Worm (Caenorhabditis elegans) whole organism, L4 larva: ENCODE results near the gene T05H4.3.

Experiments used
- F10B5.3 ChIP-seq: sonication (generic microtip); optimal IDR thresholded peaks from 2 replicates; lab custom pipeline; 2016; ENCODE audit warnings: mild to moderate bottlenecking, missing genetic modification characterization, missing compliant biosample characterization
- F26F4.8 ChIP-seq: fragments of 200-800 bp; sonication (Bioruptor generic); conservative IDR thresholded peaks from 2 replicates; pipeline ENCODE4 v1.3.6; 2022; ENCODE audit warnings: missing genetic modification characterization, missing compliant biosample characterization
- F37D6.2 ChIP-seq: sonication (generic microtip); optimal IDR thresholded peaks from 2 replicates; lab custom pipeline; 2016; ENCODE audit warnings: mild to moderate bottlenecking, missing genetic modification characterization, missing compliant biosample characterization
- R02D3.7 ChIP-seq: fragments of 150-350 bp; sonication (generic microtip); optimal IDR thresholded peaks from 3 replicates; lab custom pipeline; 2014; ENCODE audit warnings: missing biosample characterization, missing genetic modification characterization
- T20F7.1 ChIP-seq: fragments of 200-800 bp; sonication (Bioruptor generic); optimal IDR thresholded peaks from 2 replicates; lab custom pipeline; 2018; ENCODE audit warnings: mild to moderate bottlenecking, missing genetic modification characterization, missing compliant biosample characterization
- ZK546.5 ChIP-seq, 2 experiments: sonication (generic microtip); optimal IDR thresholded peaks; 2 replicates each; lab custom pipeline; 2017; ENCODE audit warnings: missing biosample characterization in 2 of 2, missing genetic modification characterization in 2 of 2
- ama-1 ChIP-seq: fragments of 150-350 bp; optimal IDR thresholded peaks from 2 replicates; lab custom pipeline; 2014; ENCODE audit warnings: inconsistent platforms, mixed read lengths
- attf-4 ChIP-seq: sonication (generic microtip); optimal IDR thresholded peaks from 3 replicates; lab custom pipeline; 2017; ENCODE audit warnings: missing biosample characterization, missing genetic modification characterization
- ceh-20 ChIP-seq: fragments of 200-800 bp; sonication (Bioruptor generic); IDR thresholded peaks from 2 replicates; pipeline ENCODE4 v1.3.6; 2022; ENCODE audit warnings: missing genetic modification reagents, missing genetic modification characterization, missing compliant biosample characterization
- ceh-44 ChIP-seq: fragments of 200-800 bp; sonication (Bioruptor generic); IDR thresholded peaks from 2 replicates; pipeline ENCODE4 v1.3.6; 2022; ENCODE audit warnings: missing genetic modification reagents, missing genetic modification characterization, missing compliant biosample characterization
- ceh-82 ChIP-seq: sonication (generic microtip); optimal IDR thresholded peaks from 2 replicates; lab custom pipeline; 2017; ENCODE audit warnings: missing biosample characterization, missing genetic modification characterization
- daf-12 ChIP-seq: fragments of 150-350 bp; optimal IDR thresholded peaks from 2 replicates; lab custom pipeline; 2014; ENCODE audit warnings: missing biosample characterization, missing genetic modification reagents, missing genetic modification characterization
- daf-16 ChIP-seq, 3 experiments: sonication (generic microtip); optimal IDR thresholded peaks; 2 replicates each; lab custom pipeline; 2016 to 2017; ENCODE audit warnings: missing genetic modification characterization in 3 of 3, missing genetic modification reagents in 3 of 3, mild to moderate bottlenecking in 2 of 3, missing compliant biosample characterization in 2 of 3, missing biosample characterization in 1 of 3, moderate library complexity in 1 of 3
- dmd-6 ChIP-seq: fragments of 200-800 bp; sonication (Bioruptor generic); IDR thresholded peaks from 2 replicates; pipeline ENCODE4 v1.3.6; 2022; ENCODE audit warnings: missing genetic modification reagents, missing genetic modification characterization, missing compliant biosample characterization
- duxl-1 ChIP-seq: sonication (generic microtip); optimal IDR thresholded peaks from 2 replicates; lab custom pipeline; 2016; ENCODE audit warnings: mild to moderate bottlenecking, missing genetic modification characterization, moderate library complexity, missing compliant biosample characterization; ENCODE audit not compliant: poor library complexity
- dve-1 ChIP-seq: sonication (generic microtip); optimal IDR thresholded peaks from 2 replicates; lab custom pipeline; 2017; ENCODE audit warnings: antibody characterized with exemption, mild to moderate bottlenecking, missing genetic modification characterization, missing compliant biosample characterization; ENCODE audit not compliant: insufficient read depth
- gei-8 ChIP-seq: fragments of 200-800 bp; sonication (Bioruptor generic); optimal IDR thresholded peaks from 2 replicates; lab custom pipeline; 2018; ENCODE audit warnings: mild to moderate bottlenecking, missing genetic modification characterization, missing compliant biosample characterization
- hlh-11 ChIP-seq: fragments of 200-800 bp; sonication (Bioruptor generic); optimal IDR thresholded peaks from 2 replicates; lab custom pipeline; 2018; ENCODE audit warnings: mild to moderate bottlenecking, missing genetic modification characterization, missing compliant biosample characterization
- hlh-30 ChIP-seq: sonication (generic microtip); optimal IDR thresholded peaks from 2 replicates; lab custom pipeline; 2017; ENCODE audit warnings: antibody characterized with exemption, mild to moderate bottlenecking, missing genetic modification characterization, missing compliant biosample characterization; ENCODE audit not compliant: insufficient read depth
- hmg-1.1 ChIP-seq: fragments of 200-800 bp; sonication (Bioruptor generic); IDR thresholded peaks from 2 replicates; pipeline ENCODE4 v1.3.6; 2022; ENCODE audit warnings: missing genetic modification reagents, missing genetic modification characterization, missing compliant biosample characterization
- lim-7 ChIP-seq: fragments of 200-800 bp; sonication (Bioruptor generic); IDR thresholded peaks from 2 replicates; pipeline ENCODE4 v1.3.6; 2022; ENCODE audit warnings: missing genetic modification characterization, missing compliant biosample characterization
- lin-15B ChIP-seq: fragments of 150-350 bp; sonication (generic microtip); optimal IDR thresholded peaks from 3 replicates; lab custom pipeline; 2014; ENCODE audit warnings: missing biosample characterization, missing genetic modification characterization
- lin-39 ChIP-seq: fragments of 150-350 bp; optimal IDR thresholded peaks from 2 replicates; lab custom pipeline; 2014; ENCODE audit warnings: missing biosample characterization, missing genetic modification reagents, missing genetic modification characterization
- madf-9 ChIP-seq: fragments of 200-800 bp; sonication (Bioruptor generic); conservative IDR thresholded peaks from 2 replicates; pipeline ENCODE4 v1.3.6; 2022; ENCODE audit warnings: missing genetic modification reagents, missing genetic modification characterization, missing compliant biosample characterization
- mdl-1 ChIP-seq, 2 experiments: fragments of 150-350 bp in 1 of 2; sonication (generic microtip) in 1 of 2; optimal IDR thresholded peaks; 2 replicates each; lab custom pipeline; 2014 to 2017; ENCODE audit warnings: missing biosample characterization in 2 of 2, missing genetic modification characterization in 2 of 2
- mes-2 ChIP-seq: sonication (generic microtip); optimal IDR thresholded peaks from 2 replicates; lab custom pipeline; 2016; ENCODE audit warnings: missing genotype, mild to moderate bottlenecking, missing genetic modification characterization, missing compliant biosample characterization; ENCODE audit not compliant: poor library complexity, severe bottlenecking
- nhr-10 ChIP-seq: fragments of 150-350 bp; optimal IDR thresholded peaks from 2 replicates; lab custom pipeline; 2014; ENCODE audit warnings: missing biosample characterization, missing genetic modification characterization
- nhr-102 ChIP-seq: sonication (generic microtip); optimal IDR thresholded peaks from 2 replicates; lab custom pipeline; 2016; ENCODE audit warnings: mild to moderate bottlenecking, missing genetic modification characterization, moderate library complexity, missing compliant biosample characterization
- nhr-237 ChIP-seq: sonication (generic microtip); optimal IDR thresholded peaks from 2 replicates; lab custom pipeline; 2017; ENCODE audit warnings: missing biosample characterization, missing genetic modification characterization
- nhr-25 ChIP-seq: sonication (generic microtip); optimal IDR thresholded peaks from 2 replicates; lab custom pipeline; 2017; ENCODE audit warnings: missing genetic modification characterization, mild to moderate bottlenecking, missing compliant biosample characterization, antibody characterized with exemption, moderate library complexity, borderline replicate concordance; ENCODE audit not compliant: insufficient read depth
- nhr-28 ChIP-seq: fragments of 150-350 bp; optimal IDR thresholded peaks from 2 replicates; lab custom pipeline; 2014; ENCODE audit warnings: missing biosample characterization, missing genetic modification characterization
- nhr-41 ChIP-seq: fragments of 200-800 bp; sonication (Bioruptor generic); IDR thresholded peaks from 2 replicates; pipeline ENCODE4 v1.3.6; 2022; ENCODE audit warnings: missing genetic modification reagents, missing genetic modification characterization, missing compliant biosample characterization
- nhr-76 ChIP-seq: fragments of 150-350 bp; optimal IDR thresholded peaks from 2 replicates; lab custom pipeline; 2014; ENCODE audit warnings: missing biosample characterization, missing genetic modification characterization
- pqm-1 ChIP-seq: sonication (generic microtip); optimal IDR thresholded peaks from 2 replicates; lab custom pipeline; 2017; ENCODE audit warnings: missing biosample characterization, missing genetic modification characterization
- rbr-2 ChIP-seq: sonication (generic microtip); optimal IDR thresholded peaks from 2 replicates; lab custom pipeline; 2016; ENCODE audit warnings: missing genotype, missing genetic modification characterization, missing compliant biosample characterization
- sdz-12 ChIP-seq: fragments of 200-800 bp; sonication (Bioruptor generic); optimal IDR thresholded peaks from 2 replicates; lab custom pipeline; 2018; ENCODE audit warnings: mild to moderate bottlenecking, missing genetic modification characterization, missing compliant biosample characterization
- skn-1 ChIP-seq: fragments of 150-350 bp; optimal IDR thresholded peaks from 2 replicates; lab custom pipeline; 2014; ENCODE audit warnings: missing biosample characterization, missing genetic modification characterization
- snpc-4 ChIP-seq: fragments of 150-350 bp; optimal IDR thresholded peaks from 2 replicates; lab custom pipeline; 2014; ENCODE audit warnings: missing biosample characterization, missing genetic modification characterization
- tra-1 ChIP-seq: fragments of 200-800 bp; sonication (Bioruptor generic); IDR thresholded peaks from 2 replicates; pipeline ENCODE4 v1.3.6; 2022; ENCODE audit warnings: missing genetic modification reagents, missing genetic modification characterization, missing compliant biosample characterization
- unc-62 ChIP-seq, 3 experiments: fragments of 150-350 bp in 1 of 3; sonication (generic microtip); optimal IDR thresholded peaks in 2 of 3; peaks in 1 of 3; 1 replicate in 1 of 3; 2 replicates in 2 of 3; lab custom pipeline; 2014 to 2017; ENCODE audit warnings: missing biosample characterization in 3 of 3, missing genetic modification characterization in 3 of 3, missing genetic modification reagents in 3 of 3, missing genotype in 1 of 3
- vab-7 ChIP-seq: fragments of 200-800 bp; sonication (Bioruptor generic); IDR thresholded peaks from 2 replicates; pipeline ENCODE4 v1.3.6; 2022; ENCODE audit warnings: missing genetic modification reagents, missing genetic modification characterization, missing compliant biosample characterization
- zag-1 ChIP-seq: fragments of 150-350 bp; optimal IDR thresholded peaks from 2 replicates; lab custom pipeline; 2014; ENCODE audit warnings: missing biosample characterization, missing genetic modification characterization
- zfp-2 ChIP-seq: sonication (generic microtip); optimal IDR thresholded peaks from 2 replicates; lab custom pipeline; 2016; ENCODE audit warnings: mild to moderate bottlenecking, missing genetic modification characterization, missing compliant biosample characterization
- zfp-3 ChIP-seq: fragments of 200-800 bp; sonication (Bioruptor generic); conservative IDR thresholded peaks from 2 replicates; pipeline ENCODE4 v1.3.6; 2022; ENCODE audit warnings: missing genetic modification reagents, missing genetic modification characterization, missing compliant biosample characterization
- zip-11 ChIP-seq: fragments of 200-800 bp; sonication (Bioruptor generic); IDR thresholded peaks from 2 replicates; pipeline ENCODE4 v1.3.6; 2022; ENCODE audit warnings: missing genetic modification characterization, missing compliant biosample characterization
- ztf-11 ChIP-seq: fragments of 150-350 bp; optimal IDR thresholded peaks from 2 replicates; lab custom pipeline; 2014; ENCODE audit warnings: missing biosample characterization, missing genetic modification characterization
- ztf-7 ChIP-seq: fragments of 150-350 bp; optimal IDR thresholded peaks from 2 replicates; lab custom pipeline; 2014; ENCODE audit warnings: missing biosample characterization, missing genetic modification characterization

T05H4.3 gene

DNA sequence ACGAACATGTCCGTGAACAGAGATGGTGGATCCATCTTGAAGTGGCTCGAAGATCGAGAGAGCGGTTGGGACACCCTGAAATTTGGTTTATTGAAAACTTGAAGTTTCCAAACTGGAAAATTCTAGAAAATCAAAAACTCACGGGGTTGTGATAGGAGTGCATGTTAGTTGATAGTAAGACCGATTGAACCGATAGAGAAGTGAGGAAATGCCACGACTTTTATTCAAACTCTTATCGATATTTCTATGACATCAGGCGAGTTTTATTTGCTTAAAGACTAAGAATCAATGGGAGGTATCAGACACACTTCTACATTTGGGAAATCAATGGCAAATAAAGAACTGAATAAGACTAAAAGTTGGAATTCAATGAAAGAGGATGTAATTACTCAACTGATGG lies 46.7 kb downstream of the T05H4.3 start, which contains the start of gene lec-10 (continued):
- TF ChIP-seq snpc-4 (tag; lab: Kevin White, UChicago) (no peak), lim-7 (GFP tag; lab: Robert Waterston, UW) (no peak), tra-1 (GFP tag; lab: Robert Waterston, UW) (0 out of 2 replicates have a peak, but pooled peaks have one; percentile 40), lin-39 (tag; lab: Kevin White, UChicago) (no peak)

DNA sequence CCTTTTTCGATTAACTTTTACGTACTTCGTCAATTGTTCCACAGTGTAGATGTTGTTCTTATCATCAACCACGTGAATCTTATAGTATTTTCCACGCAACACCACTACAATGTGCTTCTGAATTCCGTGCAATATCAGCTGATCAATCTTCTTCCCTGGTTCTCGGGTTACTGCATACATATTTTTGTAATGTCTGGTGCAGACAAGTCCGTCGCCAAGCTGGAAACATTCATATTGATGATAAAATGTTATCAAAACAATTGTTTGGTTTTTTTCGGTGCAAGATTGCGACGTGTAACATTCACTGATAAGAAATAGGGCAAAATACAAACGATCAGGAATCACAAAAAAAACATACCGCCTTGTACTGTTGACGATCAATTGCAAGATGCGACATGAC lies 50.4 kb downstream of the T05H4.3 start:
- no peak for TF ChIP-seq mes-2 (tag; lab: Kevin White, UChicago)
- TF ChIP-seq pqm-1 (tag; lab: Kevin White, UChicago), result peak; percentile 13
- TF ChIP-seq nhr-237 (tag; lab: Kevin White, UChicago), result no peak
- TF ChIP-seq vab-7, result no peak
- TF ChIP-seq hlh-30 (tag; lab: Kevin White, UChicago), result peak; percentile 48
- no peak for TF ChIP-seq ceh-82 (tag; lab: Kevin White, UChicago)
- TF ChIP-seq R02D3.7 (tag; lab: Kevin White, UChicago), result no peak
- no peak for TF ChIP-seq rbr-2 (tag; lab: Kevin White, UChicago)
- no peak for TF ChIP-seq F37D6.2 (tag; lab: Kevin White, UChicago)
- TF ChIP-seq ZK546.5 (tag; optimal IDR thresholded peaks at IDR 0.05; lab: Kevin White, UChicago), result no peak
- peak in 1 of 2 experiments; percentile 96 for TF ChIP-seq unc-62 (GFP tag; optimal IDR thresholded peaks at IDR 0.05 in 1 of 2; lab: Kevin White, UChicago)
- TF ChIP-seq unc-62 (tag; optimal IDR thresholded peaks at IDR 0.05; lab: Kevin White, UChicago), result no peak
- TF ChIP-seq dve-1 (tag; lab: Kevin White, UChicago), result peak; percentile 12
- TF ChIP-seq gei-8 (GFP tag; lab: Kevin White, UChicago), result no peak
- no peak for TF ChIP-seq ztf-11 (tag; lab: Kevin White, UChicago)
- TF ChIP-seq nhr-41 (GFP tag; lab: Robert Waterston, UW), result no peak
- no peak for TF ChIP-seq F26F4.8 (GFP tag; lab: Robert Waterston, UW)
- TF ChIP-seq nhr-102, result no peak
- TF ChIP-seq nhr-10 (tag; lab: Kevin White, UChicago), result no peak
- TF ChIP-seq ztf-7 (tag; lab: Kevin White, UChicago), result no peak
- no peak for TF ChIP-seq zfp-2 (tag; lab: Kevin White, UChicago)
- TF ChIP-seq attf-4 (tag; lab: Kevin White, UChicago), result no peak
- TF ChIP-seq lim-7 (GFP tag; lab: Robert Waterston, UW), result no peak
- no peak for TF ChIP-seq hmg-1.1
- TF ChIP-seq sdz-12 (GFP tag; lab: Kevin White, UChicago), result no peak
- TF ChIP-seq zip-11 (GFP tag; lab: Robert Waterston, UW), result no peak
- TF ChIP-seq lin-15B (tag; lab: Kevin White, UChicago), result no peak
- peak; percentile 58 for TF ChIP-seq hlh-11 (tag; lab: Kevin White, UChicago)
- TF ChIP-seq T20F7.1 (GFP tag; lab: Kevin White, UChicago), result no peak
- TF ChIP-seq ceh-20 (GFP tag; lab: Robert Waterston, UW), result no peak
- peak; percentile 34 for TF ChIP-seq nhr-28
- no peak for TF ChIP-seq daf-16 (GFP tag; optimal IDR thresholded peaks at IDR 0.05; lab: Kevin White, UChicago)
- TF ChIP-seq daf-16 (tag; optimal IDR thresholded peaks at IDR 0.05; lab: Kevin White, UChicago), result peak; percentile 59
- no peak for TF ChIP-seq duxl-1 (tag; lab: Kevin White, UChicago)
- TF ChIP-seq F10B5.3 (tag; lab: Kevin White, UChicago), result no peak
- TF ChIP-seq zag-1 (tag; lab: Kevin White, UChicago), result no peak
- TF ChIP-seq zfp-3 (GFP tag; lab: Robert Waterston, UW), result no peak
- TF ChIP-seq nhr-25 (tag; lab: Kevin White, UChicago), result no peak
- no peak for TF ChIP-seq madf-9 (GFP tag; lab: Robert Waterston, UW)
- TF ChIP-seq ama-1 (lab: Kevin White, UChicago), result no peak
- TF ChIP-seq dmd-6 (GFP tag; lab: Robert Waterston, UW), result peak; percentile 62
- no peak for TF ChIP-seq daf-12 (tag; lab: Kevin White, UChicago)
- TF ChIP-seq skn-1 (tag; lab: Kevin White, UChicago), result no peak
- no peak for TF ChIP-seq ceh-44 (GFP tag; lab: Robert Waterston, UW)
- TF ChIP-seq mdl-1 (tag; optimal IDR thresholded peaks at IDR 0.05; lab: Kevin White, UChicago), result peak in 1 of 2 experiments; percentile 8
- no peak for TF ChIP-seq nhr-76 (tag; lab: Kevin White, UChicago)
